Worm (Caenorhabditis elegans): ENCODE results near the gene K08E7.8.
A peak's percentile ranks its signal among the peaks of the same experiment; 100 is the strongest.

DNA sequence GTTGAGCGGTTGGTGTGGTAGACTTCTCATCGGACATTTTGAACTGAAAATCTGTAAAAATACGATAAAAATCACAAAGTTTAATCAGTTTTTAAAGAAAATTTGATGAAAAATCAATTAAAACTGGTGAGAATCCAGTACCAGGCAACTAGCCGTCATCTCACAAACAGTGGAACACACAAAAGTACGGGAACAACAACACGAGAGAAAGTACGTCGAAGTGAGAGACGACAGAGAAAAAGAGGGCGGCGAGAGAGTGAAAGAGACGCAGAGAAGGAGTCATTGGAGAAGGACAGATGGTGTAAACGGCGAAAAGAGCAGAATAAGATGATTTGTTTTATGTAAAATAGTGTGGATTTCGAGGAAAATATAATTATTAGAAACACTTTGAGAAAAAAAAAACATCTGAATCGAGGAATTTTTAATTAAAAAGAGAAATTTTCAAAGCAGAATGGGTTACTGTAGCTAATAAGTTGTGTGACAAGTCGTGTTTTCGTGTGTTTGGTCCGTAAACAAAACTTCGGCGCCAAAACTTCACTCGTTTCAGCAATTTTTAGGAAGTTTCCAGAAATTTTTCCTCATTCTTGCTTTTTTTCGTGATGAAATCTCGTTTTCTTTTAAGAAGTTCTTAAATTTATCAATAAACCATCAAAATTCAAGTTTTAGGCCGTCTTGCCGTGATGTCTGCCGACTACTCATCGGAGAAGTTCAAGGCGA, 18.5 kb downstream of the K08E7.8 start, which contains the start of the genes hsb-1 and let-99:
- TF ChIP-seq nfyb-1 (GFP tag; IDR thresholded peaks at IDR 0.05) (no peak), nfya-1 (tag; optimal IDR thresholded peaks at IDR 0.05; ENCODE audit: borderline replicate concordance, insufficient read depth) (no peak), aptf-3 (GFP tag; IDR thresholded peaks at IDR 0.05) (no peak), lin-35 (GFP tag; optimal IDR thresholded peaks at IDR 0.05) (peak in 1 of 3 experiments; percentile 27), unc-62 (GFP tag; optimal IDR thresholded peaks at IDR 0.05) (no peak), ama-1 (optimal IDR thresholded peaks at IDR 0.05) (no peak), ama-1 (GFP tag; optimal IDR thresholded peaks at IDR 0.05) (no peak), lin-54 (GFP tag; optimal IDR thresholded peaks at IDR 0.05) (peak; percentile 52), snpc-1.3 (tag; optimal IDR thresholded peaks at IDR 0.05; ENCODE audit: insufficient read depth) (peak; percentile 61)

Measured in whole organism, young adult.